Worm (Caenorhabditis elegans): ENCODE results near the gene npp-25.
A peak's percentile ranks its signal among the peaks of the same experiment; 100 is the strongest.

The npp-25 gene

DNA sequence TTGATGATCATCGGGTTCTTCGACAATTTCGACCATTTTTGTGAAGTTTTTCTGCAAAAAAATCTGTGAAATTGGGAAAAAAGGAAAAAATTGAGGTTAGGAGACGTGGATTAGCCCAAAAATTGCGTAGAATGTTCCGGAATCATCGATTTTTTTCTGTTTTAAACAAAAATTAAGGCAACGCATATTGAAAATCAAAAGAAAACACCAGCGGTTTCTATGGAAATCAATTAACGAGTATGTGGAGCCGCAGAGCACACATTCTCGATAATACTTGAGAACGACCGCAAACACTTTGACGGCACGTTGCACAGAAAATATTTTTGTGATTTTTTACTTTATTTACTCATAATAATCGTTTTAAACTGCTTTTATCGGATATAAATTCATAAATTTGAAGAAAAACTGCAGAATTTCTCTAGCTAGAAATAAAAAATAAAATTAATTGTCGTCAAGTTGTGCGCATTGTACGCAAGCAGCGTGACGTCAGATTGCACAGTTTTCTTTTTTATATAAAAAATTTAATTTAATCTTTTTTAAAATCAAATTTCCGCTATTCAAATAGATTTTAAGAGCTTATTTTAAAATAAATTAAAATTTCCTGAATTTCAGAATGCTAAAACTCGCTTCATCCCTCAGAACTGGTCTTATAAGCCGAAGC lies at the start of gene npp-25, which contains the start of gene mrps-10:
Gene npp-25, minus strand, starts transcription at position 51 of the 661 bp plus-strand sequence.
Gene mrps-10, plus strand, starts transcription at position 611 of the 661 bp plus-strand sequence.
- no peak for TF ChIP-seq flt-1 (GFP tag; IDR thresholded peaks at IDR 0.05)
- TF ChIP-seq tab-1 (GFP tag; IDR thresholded peaks at IDR 0.05): no peak
- no peak for TF ChIP-seq cog-1 (tag; optimal IDR thresholded peaks at IDR 0.05)
- no peak for TF ChIP-seq ztf-23 (GFP tag; IDR thresholded peaks at IDR 0.05)
- TF ChIP-seq med-1 (GFP tag; optimal IDR thresholded peaks at IDR 0.05; ENCODE audit: insufficient read depth): no peak

DNA sequence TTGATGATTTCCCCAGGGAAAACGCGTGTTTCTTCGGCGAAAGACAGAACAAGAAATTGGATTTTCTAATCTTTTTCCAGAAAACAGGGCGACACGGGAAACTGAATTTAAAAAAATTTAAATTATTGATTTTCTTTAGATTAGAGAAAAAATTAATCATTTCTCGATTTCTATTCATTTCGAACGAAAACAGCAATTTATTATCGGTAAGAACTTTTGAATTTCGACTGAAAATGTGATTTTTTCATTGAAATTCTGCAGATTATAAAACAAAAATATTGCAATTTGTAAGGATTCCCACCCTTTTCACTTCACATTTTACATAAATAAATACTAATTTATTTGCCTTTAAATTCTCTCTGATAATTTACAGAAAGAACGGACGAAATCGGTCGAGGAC lies 46.6 kb upstream of the npp-25 start, which contains the start of gene bckd-1A:
Gene bckd-1A, minus strand, starts transcription at position 101 of the 400 bp plus-strand sequence.
- no peak for TF ChIP-seq ref-1 (GFP tag; conservative IDR thresholded peaks at IDR 0.05)
- no peak for TF ChIP-seq tab-1 (GFP tag; IDR thresholded peaks at IDR 0.05)
- no peak for TF ChIP-seq ztf-23 (GFP tag; IDR thresholded peaks at IDR 0.05)
- TF ChIP-seq med-1 (GFP tag; optimal IDR thresholded peaks at IDR 0.05; ENCODE audit: insufficient read depth): no peak
- TF ChIP-seq cog-1 (tag; optimal IDR thresholded peaks at IDR 0.05): no peak
- TF ChIP-seq flt-1 (GFP tag; IDR thresholded peaks at IDR 0.05): no peak
- TF ChIP-seq T22C8.4 (GFP tag; IDR thresholded peaks at IDR 0.05): no peak

DNA sequence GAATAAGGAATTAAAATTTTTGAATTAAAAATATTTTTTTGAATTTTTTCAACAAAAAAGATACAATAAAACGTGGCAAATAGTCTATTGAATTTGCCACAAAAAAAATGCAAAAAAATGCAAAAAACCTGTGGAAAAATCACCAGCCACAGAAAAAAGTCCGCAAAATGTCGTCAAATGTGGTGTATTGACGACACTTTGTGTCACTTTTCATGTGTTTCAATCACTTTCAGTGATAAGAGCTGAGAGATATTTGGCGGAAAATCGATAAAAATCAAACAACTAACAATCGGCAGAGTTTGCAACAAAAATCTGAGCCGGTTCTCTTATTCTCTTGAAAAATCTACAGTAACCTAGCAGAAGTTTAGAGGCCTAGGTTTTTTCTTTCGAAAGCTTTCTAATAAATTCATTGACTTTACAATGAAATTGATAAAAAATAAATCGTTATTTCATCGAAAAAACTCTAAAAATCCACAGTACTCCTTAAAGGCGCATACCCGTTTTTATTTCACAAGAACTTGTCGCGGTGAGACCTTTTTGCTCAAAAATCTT lies 46.1 kb upstream of the npp-25 start:
- no peak for TF ChIP-seq ref-1 (GFP tag; conservative IDR thresholded peaks at IDR 0.05)
- TF ChIP-seq klf-2 (GFP tag; conservative IDR thresholded peaks at IDR 0.05): no peak
- no peak for TF ChIP-seq ztf-23 (GFP tag; IDR thresholded peaks at IDR 0.05)
- no peak for TF ChIP-seq cog-1 (tag; optimal IDR thresholded peaks at IDR 0.05)
- TF ChIP-seq tab-1 (GFP tag; IDR thresholded peaks at IDR 0.05): no peak
- no peak for TF ChIP-seq flt-1 (GFP tag; IDR thresholded peaks at IDR 0.05)
- no peak for TF ChIP-seq ztf-29 (GFP tag; IDR thresholded peaks at IDR 0.05)
- TF ChIP-seq T22C8.4 (GFP tag; IDR thresholded peaks at IDR 0.05): no peak
- no peak for TF ChIP-seq med-1 (GFP tag; optimal IDR thresholded peaks at IDR 0.05; ENCODE audit: insufficient read depth)

DNA sequence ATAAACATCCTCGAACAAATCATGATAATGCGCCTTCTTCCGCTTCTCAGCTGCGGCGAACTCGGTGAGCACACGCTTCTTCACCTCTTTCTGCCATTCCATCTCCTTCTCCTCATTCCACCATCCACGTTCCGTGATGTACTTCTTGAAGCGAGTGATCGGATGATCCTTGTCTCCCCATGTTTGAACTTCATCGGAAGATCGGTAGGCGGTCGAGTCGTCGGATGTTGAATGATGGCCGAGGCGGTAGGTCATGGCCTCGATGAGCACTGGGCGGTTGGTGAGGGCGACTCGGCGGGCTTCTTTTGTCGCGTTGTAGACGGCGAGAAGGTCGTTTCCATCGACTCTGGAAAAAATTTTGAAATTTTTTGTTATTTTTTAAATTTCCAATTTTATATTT lies 42.5 kb upstream of the npp-25 start:
- no peak for TF ChIP-seq tab-1 (GFP tag; IDR thresholded peaks at IDR 0.05)
- TF ChIP-seq ztf-29 (GFP tag; IDR thresholded peaks at IDR 0.05): no peak
- TF ChIP-seq ref-1 (GFP tag; conservative IDR thresholded peaks at IDR 0.05): no peak
- no peak for TF ChIP-seq ztf-23 (GFP tag; IDR thresholded peaks at IDR 0.05)
- TF ChIP-seq flt-1 (GFP tag; IDR thresholded peaks at IDR 0.05): no peak
- no peak for TF ChIP-seq med-1 (GFP tag; optimal IDR thresholded peaks at IDR 0.05; ENCODE audit: insufficient read depth)
- no peak for TF ChIP-seq cog-1 (tag; optimal IDR thresholded peaks at IDR 0.05)
- TF ChIP-seq T22C8.4 (GFP tag; IDR thresholded peaks at IDR 0.05): no peak
- no peak for TF ChIP-seq klf-2 (GFP tag; conservative IDR thresholded peaks at IDR 0.05)

DNA sequence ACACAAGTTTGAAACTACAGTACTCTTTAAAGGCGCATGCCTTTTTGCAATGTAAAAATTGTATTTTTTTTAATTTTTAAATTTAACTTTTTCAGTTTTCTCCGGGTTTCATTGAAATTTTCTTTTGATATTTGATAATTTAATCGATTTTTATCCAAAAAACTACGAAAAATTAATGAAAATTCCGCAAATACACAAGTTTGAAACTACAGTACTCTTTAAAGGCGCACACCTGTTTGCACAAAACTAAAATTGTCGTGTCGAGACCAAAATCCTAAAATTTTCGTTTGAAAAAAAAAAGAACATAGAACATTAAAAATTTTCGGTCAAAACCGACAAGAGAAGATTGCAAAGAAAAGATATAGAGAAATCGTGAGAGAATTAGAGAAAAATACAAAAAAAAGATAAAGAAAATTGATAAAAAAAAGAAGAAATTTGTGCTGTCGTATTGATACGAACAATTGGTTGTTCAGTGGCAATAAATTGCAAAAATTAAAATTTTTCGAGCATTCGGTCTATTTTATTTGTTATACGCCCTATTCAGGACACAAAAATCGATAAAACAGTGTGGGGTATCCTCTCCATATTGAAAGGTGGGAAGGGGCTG lies 41.7 kb upstream of the npp-25 start:
- TF ChIP-seq klf-2 (GFP tag; conservative IDR thresholded peaks at IDR 0.05) (no peak), ref-1 (GFP tag; conservative IDR thresholded peaks at IDR 0.05) (no peak), cog-1 (tag; optimal IDR thresholded peaks at IDR 0.05) (no peak), tab-1 (GFP tag; IDR thresholded peaks at IDR 0.05) (no peak), med-1 (GFP tag; optimal IDR thresholded peaks at IDR 0.05; ENCODE audit: insufficient read depth) (no peak), T22C8.4 (GFP tag; IDR thresholded peaks at IDR 0.05) (peak; percentile 66; the same call in 1 of the 2 replicates), flt-1 (GFP tag; IDR thresholded peaks at IDR 0.05) (no peak), ztf-29 (GFP tag; IDR thresholded peaks at IDR 0.05) (no peak)

DNA sequence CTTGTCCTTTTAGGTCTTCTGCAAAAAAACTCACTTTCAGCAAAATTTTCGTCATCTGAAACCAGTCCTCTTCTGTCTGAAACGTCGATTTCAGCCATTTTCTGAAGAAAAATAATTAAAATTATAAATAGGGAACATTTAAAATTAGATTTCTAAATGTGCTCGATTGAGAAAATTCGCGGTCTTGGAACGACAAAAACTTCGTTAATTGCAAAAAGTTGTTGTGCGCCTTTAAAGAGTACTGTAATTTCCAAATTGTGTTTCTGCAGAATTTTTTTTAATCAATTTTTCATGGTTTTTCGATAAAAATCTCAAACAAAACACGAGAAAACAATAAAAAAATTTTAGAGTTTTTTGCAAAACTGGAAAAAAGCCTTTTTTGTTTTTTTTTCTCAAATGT lies 41.1 kb upstream of the npp-25 start, which contains the start of gene ttm-1:
Gene ttm-1, minus strand, starts transcription at position 101 of the 400 bp plus-strand sequence.
- TF ChIP-seq tab-1 (GFP tag; IDR thresholded peaks at IDR 0.05) (no peak), flt-1 (GFP tag; IDR thresholded peaks at IDR 0.05) (no peak), ztf-23 (GFP tag; IDR thresholded peaks at IDR 0.05) (no peak), ref-1 (GFP tag; conservative IDR thresholded peaks at IDR 0.05) (no peak), cog-1 (tag; optimal IDR thresholded peaks at IDR 0.05) (no peak), klf-2 (GFP tag; conservative IDR thresholded peaks at IDR 0.05) (no peak), ztf-29 (GFP tag; IDR thresholded peaks at IDR 0.05) (no peak), T22C8.4 (GFP tag; IDR thresholded peaks at IDR 0.05) (no peak)

DNA sequence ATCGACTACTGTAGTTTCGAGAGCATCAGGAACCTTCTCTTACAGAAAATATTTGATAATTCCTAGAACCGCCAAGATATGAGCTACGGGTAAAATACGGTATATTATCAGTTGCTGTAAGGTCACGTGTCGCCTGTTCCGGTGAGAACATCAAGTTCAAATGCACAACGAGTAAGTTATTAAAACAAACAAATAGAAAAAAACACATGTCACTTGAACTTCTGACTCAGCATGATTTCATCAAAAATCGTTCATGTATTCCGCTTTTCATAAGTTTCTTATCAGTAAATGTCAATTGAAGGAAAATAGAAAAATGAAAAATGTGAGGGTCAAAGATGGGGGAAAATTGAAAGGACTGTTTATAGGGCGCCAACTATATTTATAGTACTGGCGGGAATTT lies 34.9 kb upstream of the npp-25 start:
- TF ChIP-seq ztf-23 (GFP tag; IDR thresholded peaks at IDR 0.05): no peak

DNA sequence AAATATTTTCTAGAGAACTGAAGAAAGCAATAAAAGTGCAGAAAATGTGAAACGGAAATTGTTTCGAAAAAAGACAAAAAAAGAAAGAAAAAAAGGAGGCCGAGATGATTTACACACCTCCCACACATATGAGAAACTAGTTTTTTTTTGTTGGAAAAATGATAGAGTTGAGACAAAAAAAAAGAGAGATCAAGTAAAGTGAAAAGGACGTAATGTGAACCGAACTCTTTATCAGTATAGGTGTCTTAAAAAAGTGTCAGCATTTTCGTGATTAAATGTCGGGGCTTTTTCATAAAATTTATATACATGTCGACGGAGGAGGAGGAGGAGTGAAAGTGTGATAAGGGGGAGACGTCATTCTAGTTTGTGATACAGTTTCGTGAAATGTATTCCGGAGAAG lies 33.5 kb upstream of the npp-25 start:
- TF ChIP-seq ref-1 (GFP tag; conservative IDR thresholded peaks at IDR 0.05) (no peak), cog-1 (tag; optimal IDR thresholded peaks at IDR 0.05) (no peak), tab-1 (GFP tag; IDR thresholded peaks at IDR 0.05) (no peak), klf-2 (GFP tag; conservative IDR thresholded peaks at IDR 0.05) (no peak)

DNA sequence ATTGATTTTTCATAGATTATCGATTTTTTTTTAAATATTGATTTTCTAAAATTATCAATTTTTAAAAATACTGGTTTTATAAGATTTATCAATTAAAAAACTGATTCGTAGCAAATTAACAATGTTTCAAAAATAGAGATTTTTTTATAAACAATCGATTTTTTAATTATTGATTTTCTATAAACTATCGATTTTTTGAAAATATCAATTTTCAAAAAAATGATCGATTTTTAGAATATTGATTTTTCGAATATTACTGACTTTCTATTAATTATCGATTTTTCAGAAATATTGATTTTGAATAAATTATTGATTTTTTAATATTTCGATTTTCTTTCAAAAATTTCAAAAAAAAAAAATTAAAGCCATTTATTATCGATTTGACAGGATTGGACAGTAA lies 26.8 kb upstream of the npp-25 start:
- TF ChIP-seq klf-2 (GFP tag; conservative IDR thresholded peaks at IDR 0.05) (no peak), T22C8.4 (GFP tag; IDR thresholded peaks at IDR 0.05) (peak; percentile 24)
